Fruit fly (Drosophila melanogaster) whole organism, prepupa: ENCODE measurements around the gene CG4968.

Source experiments
- Blimp-1 ChIP-seq: fragments of 200-800 bp; sonication (Bioruptor generic); optimal IDR thresholded peaks from 3 replicates; lab custom pipeline; 2017; ENCODE audit warnings: missing biosample characterization, missing genetic modification characterization, mild to moderate bottlenecking, moderate library complexity, missing genetic modification reagents
- CG10631 ChIP-seq: fragments of 200-800 bp; sonication (Bioruptor generic); optimal IDR thresholded peaks from 2 replicates; lab custom pipeline; 2016; ENCODE audit warnings: missing biosample characterization, missing genetic modification characterization
- CG16779 ChIP-seq: fragments of 200-800 bp; sonication (Bioruptor generic); optimal IDR thresholded peaks from 3 replicates; lab custom pipeline; 2017; ENCODE audit warnings: missing biosample characterization, mild to moderate bottlenecking, missing genetic modification characterization
- CG3032 ChIP-seq: fragments of 200-800 bp; optimal IDR thresholded peaks from 2 replicates; lab custom pipeline; 2019; ENCODE audit warnings: missing biosample characterization, mild to moderate bottlenecking, missing genetic modification characterization, moderate library complexity
- CG32006 ChIP-seq: fragments of 200-800 bp; sonication (Bioruptor generic); optimal IDR thresholded peaks from 3 replicates; lab custom pipeline; 2017; ENCODE audit warnings: missing biosample characterization, mild to moderate bottlenecking, missing genetic modification characterization
- CG34406 ChIP-seq: fragments of 200-800 bp; sonication (Bioruptor generic); optimal IDR thresholded peaks from 3 replicates; lab custom pipeline; 2016; ENCODE audit warnings: missing biosample characterization, missing genetic modification characterization
- CG3919 ChIP-seq: fragments of 200-800 bp; sonication (Bioruptor generic); optimal IDR thresholded peaks from 3 replicates; lab custom pipeline; 2016; ENCODE audit warnings: missing biosample characterization, missing genetic modification characterization
- CG8632 ChIP-seq: fragments of 200-800 bp; sonication (Bioruptor generic); optimal IDR thresholded peaks from 3 replicates; lab custom pipeline; 2016; ENCODE audit warnings: missing biosample characterization, missing genetic modification characterization
- CG9139 ChIP-seq: fragments of 200-800 bp; sonication (Bioruptor generic); optimal IDR thresholded peaks from 3 replicates; lab custom pipeline; 2017; ENCODE audit warnings: missing biosample characterization, mild to moderate bottlenecking, missing genetic modification characterization
- Eip78C ChIP-seq: fragments of 200-800 bp; sonication (Bioruptor generic); peaks from one replicate; lab custom pipeline; 2016; ENCODE audit warnings: missing biosample characterization, missing genetic modification characterization
- Ets96B ChIP-seq: fragments of 200-800 bp; optimal IDR thresholded peaks from 2 replicates; lab custom pipeline; 2019; ENCODE audit warnings: missing biosample characterization, mild to moderate bottlenecking, missing genetic modification characterization, moderate library complexity
- Hr39 ChIP-seq: fragments of 200-800 bp; sonication (Bioruptor generic); optimal IDR thresholded peaks from 2 replicates; lab custom pipeline; 2016; ENCODE audit warnings: missing biosample characterization, missing genetic modification characterization
- Hr4 ChIP-seq: fragments of 200-800 bp; sonication (Bioruptor generic); optimal IDR thresholded peaks from 3 replicates; lab custom pipeline; 2016; ENCODE audit warnings: missing biosample characterization, missing genetic modification characterization
- Lpt ChIP-seq: fragments of 200-800 bp; sonication (Bioruptor generic); optimal IDR thresholded peaks from 3 replicates; lab custom pipeline; 2016; ENCODE audit warnings: missing biosample characterization, missing genetic modification characterization
- Met ChIP-seq: fragments of 200-800 bp; sonication (Bioruptor generic); optimal IDR thresholded peaks from 3 replicates; lab custom pipeline; 2016; ENCODE audit warnings: missing biosample characterization, missing genetic modification characterization
- Sox14 ChIP-seq: fragments of 200-800 bp; sonication (Bioruptor generic); optimal IDR thresholded peaks from 3 replicates; lab custom pipeline; 2016; ENCODE audit warnings: missing biosample characterization, missing genetic modification characterization
- Sox15 ChIP-seq: fragments of 200-800 bp; sonication (Bioruptor generic); optimal IDR thresholded peaks from 3 replicates; lab custom pipeline; 2016; ENCODE audit warnings: missing biosample characterization, missing genetic modification characterization
- dsx ChIP-seq: fragments of 200-800 bp; optimal IDR thresholded peaks from 3 replicates; lab custom pipeline; 2019; ENCODE audit warnings: missing biosample characterization, mild to moderate bottlenecking, missing genetic modification characterization, moderate library complexity; ENCODE audit not compliant: poor library complexity, severe bottlenecking
- esn ChIP-seq: fragments of 200-800 bp; sonication (Bioruptor generic); optimal IDR thresholded peaks from 2 replicates; lab custom pipeline; 2016; ENCODE audit warnings: missing biosample characterization, mild to moderate bottlenecking, missing genetic modification characterization, moderate library complexity
- fkh ChIP-seq: fragments of 200-800 bp; sonication (Bioruptor generic); optimal IDR thresholded peaks from 3 replicates; lab custom pipeline; 2017; ENCODE audit warnings: missing biosample characterization, mild to moderate bottlenecking, missing genetic modification characterization, moderate library complexity
- lz ChIP-seq: fragments of 200-800 bp; sonication (Bioruptor generic); optimal IDR thresholded peaks from 3 replicates; lab custom pipeline; 2016; ENCODE audit warnings: missing biosample characterization, missing genetic modification characterization
- spab ChIP-seq: fragments of 200-800 bp; sonication (Bioruptor generic); optimal IDR thresholded peaks from 2 replicates; lab custom pipeline; 2017; ENCODE audit warnings: missing biosample characterization, mild to moderate bottlenecking, missing genetic modification characterization, missing genetic modification reagents
- ss ChIP-seq, 2 experiments: fragments of 200-800 bp; sonication (Bioruptor generic); optimal IDR thresholded peaks; 2 replicates in 1 of 2; 3 replicates in 1 of 2; lab custom pipeline; 2017 to 2018; ENCODE audit warnings: mild to moderate bottlenecking in 2 of 2, missing biosample characterization in 2 of 2, missing genetic modification characterization in 2 of 2, moderate library complexity in 1 of 2
- svp ChIP-seq: fragments of 200-800 bp; sonication (Bioruptor generic); peaks from one replicate; lab custom pipeline; 2016; ENCODE audit warnings: missing biosample characterization, missing genetic modification characterization
- topi ChIP-seq: fragments of 200-800 bp; sonication (Bioruptor generic); optimal IDR thresholded peaks from 3 replicates; lab custom pipeline; 2016; ENCODE audit warnings: missing biosample characterization, missing genetic modification characterization
- vri ChIP-seq: fragments of 200-800 bp; sonication (Bioruptor generic); optimal IDR thresholded peaks from 3 replicates; lab custom pipeline; 2016; ENCODE audit warnings: missing biosample characterization, mild to moderate bottlenecking, missing genetic modification characterization

Gene CG4968

DNA sequence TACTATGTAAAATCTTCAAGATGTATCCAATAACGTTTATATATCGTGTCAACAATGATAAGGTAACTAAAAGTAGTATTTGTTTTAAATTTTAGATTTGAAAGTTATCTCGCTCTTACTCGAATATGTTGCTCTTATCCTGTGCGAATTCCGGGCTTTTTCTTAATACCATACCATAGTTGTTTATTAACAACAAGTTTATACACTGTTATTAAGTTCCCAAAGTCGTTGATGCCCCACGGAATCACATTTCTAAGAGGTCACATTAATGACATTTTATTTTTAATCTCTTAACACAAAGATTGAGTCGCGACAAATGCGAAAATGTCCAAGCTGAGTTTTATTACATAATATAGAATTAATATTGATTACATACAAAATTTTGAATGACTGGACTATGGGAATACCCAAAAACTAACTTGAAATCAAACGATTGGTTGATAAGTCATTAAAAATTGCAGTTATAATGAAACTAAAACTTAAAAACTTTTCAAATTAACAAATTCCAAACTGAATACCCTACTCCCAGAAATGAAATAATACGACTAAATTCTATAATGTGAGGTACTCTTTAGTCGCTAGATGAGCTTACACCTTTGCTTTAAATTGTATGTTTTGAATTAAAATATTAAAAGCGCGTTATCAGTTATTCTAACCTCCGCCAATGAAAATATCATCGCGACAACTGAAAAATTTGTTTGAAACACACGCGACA is 16.2 kb downstream of the CG4968 start, which contains the start of gene CG5381:
CG5381 (minus strand) TSS at position 330 of the 715 bp plus-strand sequence.
- TF ChIP-seq Hr39 (no peak), CG16779 (tag; lab: Kevin White, UChicago) (no peak), Sox15 (GFP tag; lab: Kevin White, UChicago) (no peak), CG3919 (GFP tag; lab: Kevin White, UChicago) (no peak), CG34406 (GFP tag; lab: Kevin White, UChicago) (no peak), svp (peak; percentile 93), Ets96B (tag; lab: Kevin White, UChicago) (no peak), vri (GFP tag; lab: Kevin White, UChicago) (peak; percentile 47), Met (GFP tag; lab: Kevin White, UChicago) (no peak)
- TF ChIP-seq, all 60 proteins: peak for 2

DNA sequence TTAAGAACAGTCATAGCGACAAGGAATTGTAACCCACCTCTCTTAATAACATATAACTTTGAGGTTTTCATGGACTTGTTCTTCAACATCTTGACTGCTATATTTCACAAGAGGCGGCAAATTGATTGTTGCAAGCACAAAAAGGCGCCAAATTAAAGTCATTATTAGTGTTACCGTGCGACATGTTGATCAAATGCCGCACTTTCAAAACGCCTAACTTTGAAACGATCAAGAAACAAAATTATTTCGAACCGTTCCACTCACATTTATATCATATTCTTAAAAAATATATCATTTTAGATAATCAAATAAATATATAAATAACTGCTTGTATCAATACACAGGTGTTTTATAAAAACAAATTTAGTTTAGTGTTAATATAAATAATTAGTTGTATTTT is 21.1 kb downstream of the CG4968 start, which contains the start of gene RnrL:
RnrL (minus strand) TSS at position 154 of the 400 bp plus-strand sequence.
- TF ChIP-seq dsx (peak; percentile 7), CG8632 (GFP tag; lab: Kevin White, UChicago) (no peak)

DNA sequence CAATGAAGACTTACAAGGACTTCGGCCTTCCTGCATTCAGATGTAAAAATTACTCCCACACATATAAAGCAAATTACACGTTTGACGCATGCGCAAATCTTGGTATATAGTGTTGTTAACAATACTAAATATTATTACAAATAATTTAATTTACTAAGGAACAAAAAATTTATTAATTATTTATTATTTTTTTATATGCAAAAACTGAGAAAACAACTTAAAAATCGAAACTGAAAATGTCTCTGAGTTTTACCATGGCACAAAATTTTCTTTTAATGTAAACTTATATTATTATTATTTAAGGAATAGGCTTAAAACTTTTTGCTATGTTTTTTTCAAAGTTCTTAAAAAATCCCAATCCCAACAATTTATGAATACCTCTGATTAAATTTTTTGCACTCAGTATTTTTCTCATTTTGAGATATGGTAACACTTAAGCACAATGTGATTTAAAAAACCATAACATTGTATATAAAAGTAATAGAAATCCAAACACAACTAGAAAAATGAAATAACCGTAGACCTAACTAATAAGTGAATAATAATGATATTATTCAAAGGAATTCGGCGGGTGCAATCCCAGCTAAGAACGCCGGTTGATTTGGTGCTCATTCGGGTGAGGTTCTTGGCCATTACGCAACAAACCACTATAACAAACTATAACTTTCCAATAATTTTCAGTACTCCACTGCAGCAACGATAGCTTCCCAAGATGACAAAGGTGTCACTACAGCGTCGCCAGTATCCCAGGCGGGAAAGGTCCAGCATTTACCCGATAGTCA is 24.5 kb downstream of the CG4968 start, which contains the start of the genes Schip1 and Cox10:
Schip1 (minus strand) TSS at position 51 of the 782 bp plus-strand sequence.
Cox10 (plus strand) TSS at position 406 of the 782 bp plus-strand sequence.
- no peak for TF ChIP-seq Sox15 (GFP tag; lab: Kevin White, UChicago)
- TF ChIP-seq vri (GFP tag; lab: Kevin White, UChicago) = peak; percentile 39
- no peak for TF ChIP-seq ss (GFP tag; optimal IDR thresholded peaks at IDR 0.05; lab: Kevin White, UChicago)
- TF ChIP-seq Blimp-1 = no peak
- TF ChIP-seq CG3032 (tag; lab: Kevin White, UChicago) = peak; percentile 12
- no peak for TF ChIP-seq lz (GFP tag; lab: Kevin White, UChicago)
- no peak for TF ChIP-seq topi (GFP tag; lab: Kevin White, UChicago)
- no peak for TF ChIP-seq CG34406 (GFP tag; lab: Kevin White, UChicago)
- TF ChIP-seq Lpt (GFP tag; lab: Kevin White, UChicago) = no peak
- no peak for TF ChIP-seq spab (GFP tag; lab: Kevin White, UChicago)
- peak; percentile 86 for TF ChIP-seq dsx
- TF ChIP-seq fkh = no peak
- no peak for TF ChIP-seq CG32006 (GFP tag; lab: Kevin White, UChicago)
- TF ChIP-seq CG10631 (GFP tag; lab: Kevin White, UChicago) = no peak
- TF ChIP-seq, all 60 proteins: peak for 3

DNA sequence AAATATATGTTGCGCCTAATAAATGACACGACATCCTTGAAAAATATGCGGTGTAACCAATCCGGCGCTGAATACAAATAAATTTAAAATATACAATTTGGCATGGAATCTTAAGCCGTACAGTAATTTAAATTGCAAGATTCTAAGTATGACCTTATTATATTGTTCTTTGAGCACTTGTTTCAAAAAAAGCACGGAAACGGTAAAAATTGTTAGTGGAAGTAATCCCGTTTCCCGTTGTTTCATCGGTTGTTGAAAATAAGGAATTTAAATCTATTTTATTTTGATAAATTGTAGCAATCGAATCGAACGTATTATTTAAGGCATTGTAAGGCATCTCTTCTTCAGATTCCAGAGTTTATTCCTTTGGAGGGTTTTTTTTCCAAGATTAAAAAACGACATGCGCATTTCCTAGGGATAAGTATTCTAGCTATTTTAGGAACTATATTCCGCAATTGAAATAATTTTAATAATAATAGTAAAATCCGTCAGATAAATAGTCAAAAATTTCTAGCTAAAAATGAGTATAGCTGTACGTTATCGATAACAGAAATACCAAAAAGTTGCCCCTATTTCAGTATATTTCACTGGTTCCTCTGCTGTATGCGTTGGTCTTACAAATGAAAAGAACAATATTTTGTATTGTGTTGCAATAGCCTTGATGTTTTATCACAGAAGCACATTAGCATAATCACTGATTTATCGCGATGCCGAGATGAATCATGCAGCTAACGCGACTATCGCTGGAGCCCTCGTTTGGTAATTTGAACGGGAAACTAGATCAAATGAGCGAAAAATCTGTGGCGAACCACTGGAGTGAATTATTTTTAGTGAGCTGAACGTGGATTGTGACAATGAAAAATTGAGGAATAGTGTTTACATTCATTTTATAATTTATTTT is 26.6 kb downstream of the CG4968 start, which contains the start of gene GATAd:
GATAd (plus strand) TSS at position 644 of the 901 bp plus-strand sequence.
- no peak for TF ChIP-seq CG9139 (GFP tag; lab: Kevin White, UChicago)
- TF ChIP-seq CG3032 (tag; lab: Kevin White, UChicago) = peak; percentile 1
- no peak for TF ChIP-seq Sox15 (GFP tag; lab: Kevin White, UChicago)
- TF ChIP-seq vri (GFP tag; lab: Kevin White, UChicago) = peak; percentile 16
- peak; percentile 41 for TF ChIP-seq Eip78C (GFP tag; lab: Kevin White, UChicago)
- peak; percentile 20 for TF ChIP-seq Sox14 (GFP tag; lab: Kevin White, UChicago)
- peak; percentile 21 for TF ChIP-seq esn (GFP tag; lab: Kevin White, UChicago)
- peak; percentile 28 for TF ChIP-seq dsx
- no peak for TF ChIP-seq Hr39
- TF ChIP-seq ss (GFP tag; optimal IDR thresholded peaks at IDR 0.05; lab: Kevin White, UChicago) = no peak
- TF ChIP-seq, all 60 proteins: peak for 6

DNA sequence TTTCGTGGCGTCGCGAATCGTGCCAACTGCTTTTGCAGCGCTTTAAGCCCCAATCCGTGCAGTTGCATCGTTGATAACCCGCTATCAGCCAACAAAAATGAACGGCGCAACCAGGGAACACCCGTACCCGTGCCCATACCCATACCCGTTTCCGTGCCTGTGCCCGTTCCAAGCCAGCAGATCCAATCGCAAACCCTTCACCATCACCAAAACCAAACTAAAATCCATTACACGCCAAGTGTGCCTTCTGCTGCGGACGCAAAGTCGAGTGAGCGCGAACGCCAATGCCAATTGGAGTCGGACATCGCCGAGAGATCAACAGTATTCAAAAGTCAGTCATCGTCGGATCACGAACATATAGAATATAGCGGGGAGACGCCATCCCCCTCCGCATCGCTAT is 27.5 kb downstream of the CG4968 start:
- TF ChIP-seq Hr4 (GFP tag; lab: Kevin White, UChicago) (no peak), svp (peak; percentile 60)
